Fruit fly (Drosophila melanogaster): ENCODE data around the gene Bdbt.

The Bdbt gene

DNA sequence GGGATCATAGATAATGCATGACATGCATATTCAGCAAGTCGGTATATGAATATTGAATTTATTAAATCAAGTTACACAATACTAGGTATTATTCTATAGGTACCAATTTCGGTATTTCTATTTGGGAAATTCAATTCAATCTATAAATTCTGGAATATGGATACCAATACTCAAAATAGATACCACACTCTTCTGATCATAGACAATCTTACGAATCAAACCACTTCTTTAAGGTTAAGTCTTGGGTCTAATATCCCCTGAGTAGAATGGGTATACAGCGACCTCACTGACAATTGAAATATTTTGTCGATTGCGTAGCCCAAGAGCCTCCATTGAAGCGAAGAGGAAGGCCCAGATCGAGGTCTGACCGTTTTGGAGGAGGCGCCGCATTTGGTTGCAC is 25.8 kb downstream of the Bdbt start:
- TF ChIP-seq Sin3A (optimal IDR thresholded peaks at IDR 0.05) (no peak), Myc (optimal IDR thresholded peaks at IDR 0.05) (no peak)

DNA sequence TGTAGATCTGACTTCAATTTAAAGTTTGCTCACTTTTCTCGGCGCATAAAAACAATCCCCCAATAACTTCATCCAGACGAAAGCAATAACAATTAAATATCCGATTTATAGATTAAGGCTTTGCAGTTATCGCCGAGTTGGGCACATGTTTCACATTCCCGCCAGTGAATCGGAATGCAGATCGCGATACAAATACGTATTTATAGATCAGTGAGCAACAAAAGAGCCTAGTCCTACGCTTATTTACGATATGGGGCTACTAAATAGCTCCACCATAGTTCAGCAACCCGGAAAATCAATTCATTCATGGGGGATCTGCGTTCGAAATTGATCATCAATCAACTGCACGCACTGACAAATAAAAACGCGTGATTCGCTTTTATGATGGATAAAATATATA is 26.6 kb downstream of the Bdbt start:
- TF ChIP-seq psq (optimal IDR thresholded peaks at IDR 0.05) (no peak), Myc (optimal IDR thresholded peaks at IDR 0.05) (no peak), ttk (optimal IDR thresholded peaks at IDR 0.05) (no peak), h (optimal IDR thresholded peaks at IDR 0.05) (no peak), Sin3A (optimal IDR thresholded peaks at IDR 0.05) (no peak), insv (optimal IDR thresholded peaks at IDR 0.05) (no peak)

DNA sequence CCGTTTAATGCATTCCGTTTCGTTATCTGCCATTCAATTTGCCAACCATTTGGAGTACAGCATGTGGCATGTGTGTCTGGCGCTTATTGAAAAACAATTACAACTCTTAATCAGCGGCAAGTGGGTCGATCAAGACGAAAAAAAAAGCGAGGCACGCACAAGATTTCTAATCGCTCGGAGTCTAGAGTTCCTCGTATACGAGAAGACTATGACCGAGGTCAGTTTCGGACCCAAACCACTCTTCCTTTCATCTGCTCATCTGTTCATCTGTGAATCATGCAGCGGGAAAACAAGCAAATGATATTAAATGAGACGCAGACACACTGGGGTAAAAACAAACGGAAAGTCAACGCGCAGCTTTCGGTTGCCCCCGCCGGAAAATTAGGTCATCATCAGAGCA is 27.2 kb downstream of the Bdbt start:
- TF ChIP-seq insv (optimal IDR thresholded peaks at IDR 0.05) = no peak

- no peak for TF ChIP-seq ttk (optimal IDR thresholded peaks at IDR 0.05)
- no peak for TF ChIP-seq Myc (optimal IDR thresholded peaks at IDR 0.05)
- TF ChIP-seq h (optimal IDR thresholded peaks at IDR 0.05) = no peak
Measured at dm6 chr3R:21090230-21091021, 28.2 kb downstream of the Bdbt start.

- TF ChIP-seq Sin3A (optimal IDR thresholded peaks at IDR 0.05) (no peak), ttk (optimal IDR thresholded peaks at IDR 0.05) (no peak), insv (optimal IDR thresholded peaks at IDR 0.05) (no peak), psq (optimal IDR thresholded peaks at IDR 0.05) (no peak), Myc (optimal IDR thresholded peaks at IDR 0.05) (no peak), h (optimal IDR thresholded peaks at IDR 0.05) (no peak)
Measured at dm6 chr3R:21089416-21089815, 29.2 kb downstream of the Bdbt start.

DNA sequence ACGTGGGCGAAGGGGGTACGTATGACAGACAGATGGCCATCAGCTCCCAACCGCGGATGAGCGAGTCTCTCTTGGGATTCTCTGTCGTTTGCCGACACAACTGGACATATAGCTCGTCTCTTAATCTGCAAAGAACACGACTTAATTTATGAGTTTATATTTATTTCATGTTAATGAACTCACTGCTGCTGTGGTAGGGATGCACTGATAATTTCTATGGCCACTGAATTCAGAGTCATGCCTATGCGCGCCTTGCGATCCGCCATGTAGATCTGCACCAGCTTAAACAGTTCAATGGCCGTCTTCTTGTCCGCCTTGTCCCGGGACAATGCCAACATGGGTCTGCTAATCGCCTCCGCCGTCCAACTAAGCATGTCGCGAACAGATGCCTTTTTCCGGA is 33.7 kb downstream of the Bdbt start:
- TF ChIP-seq h (optimal IDR thresholded peaks at IDR 0.05) (no peak), ttk (optimal IDR thresholded peaks at IDR 0.05) (no peak), Sin3A (optimal IDR thresholded peaks at IDR 0.05) (no peak), Myc (optimal IDR thresholded peaks at IDR 0.05) (no peak), insv (optimal IDR thresholded peaks at IDR 0.05) (no peak), psq (optimal IDR thresholded peaks at IDR 0.05) (no peak)

- TF ChIP-seq Sin3A (optimal IDR thresholded peaks at IDR 0.05) (no peak), psq (optimal IDR thresholded peaks at IDR 0.05) (no peak), ttk (optimal IDR thresholded peaks at IDR 0.05) (no peak), h (optimal IDR thresholded peaks at IDR 0.05) (no peak), Myc (optimal IDR thresholded peaks at IDR 0.05) (no peak), insv (optimal IDR thresholded peaks at IDR 0.05) (no peak)
Measured at dm6 chr3R:21080876-21081586, 37.6 kb downstream of the Bdbt start, which contains the start of gene HHEX. Gene HHEX, minus strand, starts transcription at chr3R:21080926.

DNA sequence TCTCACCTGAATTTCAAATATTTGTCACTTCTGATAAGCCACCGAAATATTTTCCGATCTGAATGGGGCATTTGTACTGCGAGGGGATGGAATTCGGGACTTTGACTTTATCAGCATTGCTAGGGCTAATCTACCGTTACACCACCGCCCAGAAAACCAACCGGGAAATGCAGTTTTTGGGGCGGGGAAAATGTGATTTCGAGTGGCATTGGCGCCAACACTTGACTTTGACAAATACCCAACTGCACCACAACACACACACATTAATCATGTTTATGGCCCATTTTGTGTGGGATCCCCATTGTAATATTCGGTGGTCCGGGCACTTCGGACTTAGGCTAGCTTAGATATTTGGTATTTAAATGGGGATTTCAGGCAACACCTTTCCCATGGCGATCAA is 39.7 kb downstream of the Bdbt start:
- TF ChIP-seq insv (optimal IDR thresholded peaks at IDR 0.05) (no peak), psq (optimal IDR thresholded peaks at IDR 0.05) (no peak), h (optimal IDR thresholded peaks at IDR 0.05) (no peak), Myc (optimal IDR thresholded peaks at IDR 0.05) (no peak), Sin3A (optimal IDR thresholded peaks at IDR 0.05) (no peak), ttk (optimal IDR thresholded peaks at IDR 0.05) (no peak)

DNA sequence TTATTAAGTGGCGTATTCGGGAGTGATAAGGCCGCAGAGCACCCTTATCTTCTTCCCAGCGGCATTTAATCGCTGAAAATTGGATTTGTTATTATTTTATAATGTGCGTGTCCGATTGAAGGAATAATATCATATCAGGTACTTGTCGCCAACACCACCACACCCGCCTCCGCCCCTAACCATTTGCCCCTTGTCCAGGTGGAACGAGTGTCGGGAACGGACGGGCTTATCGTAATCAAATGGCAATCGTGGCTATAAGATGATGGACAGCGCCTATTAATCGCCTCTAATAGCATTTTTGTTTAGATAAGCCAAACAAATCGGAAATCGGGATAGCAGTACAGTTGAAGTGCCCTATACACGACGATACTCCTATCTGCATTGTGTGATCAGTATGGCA is 40.4 kb downstream of the Bdbt start:
- TF ChIP-seq insv (optimal IDR thresholded peaks at IDR 0.05) (no peak), Sin3A (optimal IDR thresholded peaks at IDR 0.05) (no peak)

- no peak for TF ChIP-seq ttk (optimal IDR thresholded peaks at IDR 0.05)
- no peak for TF ChIP-seq Myc (optimal IDR thresholded peaks at IDR 0.05)
- no peak for TF ChIP-seq Sin3A (optimal IDR thresholded peaks at IDR 0.05)
- no peak for TF ChIP-seq insv (optimal IDR thresholded peaks at IDR 0.05)
- no peak for TF ChIP-seq psq (optimal IDR thresholded peaks at IDR 0.05)
- no peak for TF ChIP-seq h (optimal IDR thresholded peaks at IDR 0.05)
Measured at dm6 chr3R:21077577-21077976, 41.1 kb downstream of the Bdbt start.

DNA sequence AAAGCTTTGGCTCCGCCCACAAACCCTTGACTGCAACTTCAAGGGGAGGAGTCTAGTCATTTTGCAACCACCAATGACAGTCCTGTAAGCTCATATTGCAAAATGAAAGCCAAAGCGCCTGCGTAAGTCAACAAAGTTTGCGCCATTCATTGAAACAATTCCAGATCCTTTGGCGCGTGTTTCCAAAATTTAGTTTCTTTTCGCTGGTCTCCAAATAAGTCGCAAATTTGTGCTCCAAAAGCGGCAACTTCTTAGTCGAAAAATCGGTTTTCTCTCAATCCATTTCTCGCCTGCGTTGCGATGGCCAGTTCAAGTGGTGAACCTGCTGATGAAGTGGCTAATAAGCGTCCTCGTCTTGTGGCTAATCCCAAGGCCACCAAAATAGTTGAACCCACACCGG is 44.9 kb downstream of the Bdbt start, which contains the start of gene dmrt93B:
Gene dmrt93B, plus strand, starts transcription at position 301 of the 400 bp plus-strand sequence.
- TF ChIP-seq Myc (optimal IDR thresholded peaks at IDR 0.05) (no peak), psq (optimal IDR thresholded peaks at IDR 0.05) (no peak), h (optimal IDR thresholded peaks at IDR 0.05) (no peak), Sin3A (optimal IDR thresholded peaks at IDR 0.05) (no peak), ttk (optimal IDR thresholded peaks at IDR 0.05) (no peak), insv (optimal IDR thresholded peaks at IDR 0.05) (no peak)

dm6 chr3R:21073141-21073540 is 45.5 kb downstream of the Bdbt start, which contains the start of gene r-l:
Gene r-l, minus strand, starts transcription at chr3R:21073319.
- no peak for TF ChIP-seq h (optimal IDR thresholded peaks at IDR 0.05)
- TF ChIP-seq Sin3A (optimal IDR thresholded peaks at IDR 0.05) = no peak
- no peak for TF ChIP-seq ttk (optimal IDR thresholded peaks at IDR 0.05)
- TF ChIP-seq insv (optimal IDR thresholded peaks at IDR 0.05) = no peak
- no peak for TF ChIP-seq psq (optimal IDR thresholded peaks at IDR 0.05)
- no peak for TF ChIP-seq Myc (optimal IDR thresholded peaks at IDR 0.05)

- TF ChIP-seq Sin3A (optimal IDR thresholded peaks at IDR 0.05) = no peak
- TF ChIP-seq Myc (optimal IDR thresholded peaks at IDR 0.05) = no peak
- TF ChIP-seq ttk (optimal IDR thresholded peaks at IDR 0.05) = no peak
- TF ChIP-seq h (optimal IDR thresholded peaks at IDR 0.05) = no peak
- TF ChIP-seq psq (optimal IDR thresholded peaks at IDR 0.05) = no peak
- no peak for TF ChIP-seq insv (optimal IDR thresholded peaks at IDR 0.05)
Measured at dm6 chr3R:21071943-21072500, 46.6 kb downstream of the Bdbt start.

Measured in Kc167 (cell line).